Worm (Caenorhabditis elegans): ENCODE results near the gene oac-21.

ce11 chrIV:3912598-3912997 lies 23.5 kb downstream of the oac-21 start, which contains the start of gene F56D6.20:
- TF ChIP-seq ama-1 (optimal IDR thresholded peaks at IDR 0.05): no peak
- TF ChIP-seq fkh-6 (tag; optimal IDR thresholded peaks at IDR 0.05): no peak
- TF ChIP-seq tbx-7 (tag; optimal IDR thresholded peaks at IDR 0.05): no peak
- TF ChIP-seq ref-2 (tag; optimal IDR thresholded peaks at IDR 0.05): no peak
- TF ChIP-seq elt-2 (tag; optimal IDR thresholded peaks at IDR 0.05): no peak
- no peak for TF ChIP-seq nhr-11 (tag; optimal IDR thresholded peaks at IDR 0.05)
